Worm (Caenorhabditis elegans) whole organism, mixed stage, embryonic: Measurements from ENCODE around the gene clec-142.

ENCODE experiments used
- M03D4.4 ChIP-seq: sonication (generic microtip); optimal IDR thresholded peaks from 2 replicates; lab custom pipeline; 2017; ENCODE audit warnings: mild to moderate bottlenecking, missing genetic modification characterization, missing compliant biosample characterization
- bed-3 ChIP-seq: fragments of 200-800 bp; sonication (Bioruptor generic); optimal IDR thresholded peaks from 3 replicates; lab custom pipeline; 2018; ENCODE audit warnings: mild to moderate bottlenecking, missing genetic modification characterization, moderate library complexity, missing compliant biosample characterization
- blmp-1 ChIP-seq: fragments of 150-350 bp; optimal IDR thresholded peaks from 2 replicates; lab custom pipeline; 2014; ENCODE audit warnings: missing biosample characterization, missing genetic modification characterization
- ceh-43 ChIP-seq: fragments of 200-800 bp; sonication (Bioruptor generic); optimal IDR thresholded peaks from 2 replicates; lab custom pipeline; 2018; ENCODE audit warnings: mild to moderate bottlenecking, missing genetic modification characterization, moderate library complexity, missing compliant biosample characterization
- ceh-83 ChIP-seq: fragments of 200-800 bp; sonication (Bioruptor generic); optimal IDR thresholded peaks from 2 replicates; lab custom pipeline; 2018; ENCODE audit warnings: mild to moderate bottlenecking, missing genetic modification characterization, missing compliant biosample characterization
- cnd-1 ChIP-seq: fragments of 200-800 bp; sonication (Bioruptor generic); optimal IDR thresholded peaks from 2 replicates; lab custom pipeline; 2018; ENCODE audit warnings: mild to moderate bottlenecking, missing genetic modification characterization, missing compliant biosample characterization
- drap-1 ChIP-seq: fragments of 200-800 bp; sonication (Bioruptor generic); optimal IDR thresholded peaks from 3 replicates; lab custom pipeline; 2018; ENCODE audit warnings: mild to moderate bottlenecking, missing genetic modification characterization, missing compliant biosample characterization
- elt-3 ChIP-seq: fragments of 150-350 bp; optimal IDR thresholded peaks from 2 replicates; lab custom pipeline; 2014; ENCODE audit warnings: missing biosample characterization, missing genetic modification characterization
- flh-1 ChIP-seq: fragments of 200-800 bp; sonication (Bioruptor generic); optimal IDR thresholded peaks from 2 replicates; lab custom pipeline; 2018; ENCODE audit warnings: mild to moderate bottlenecking, missing genetic modification characterization, moderate library complexity, missing compliant biosample characterization
- hlh-1 ChIP-seq: fragments of 150-350 bp; optimal IDR thresholded peaks from 2 replicates; lab custom pipeline; 2014; ENCODE audit warnings: missing biosample characterization, missing genetic modification reagents, missing genetic modification characterization
- lin-13 ChIP-seq: fragments of 150-350 bp; optimal IDR thresholded peaks from 2 replicates; lab custom pipeline; 2014; ENCODE audit warnings: missing biosample characterization, missing genetic modification characterization
- lsy-2 ChIP-seq: fragments of 150-350 bp; optimal IDR thresholded peaks from 2 replicates; lab custom pipeline; 2014; ENCODE audit warnings: missing biosample characterization, missing genetic modification characterization
- mab-5 ChIP-seq: fragments of 150-350 bp; optimal IDR thresholded peaks from 2 replicates; lab custom pipeline; 2014; ENCODE audit warnings: missing biosample characterization, missing genetic modification characterization
- mep-1 ChIP-seq: fragments of 150-350 bp; optimal IDR thresholded peaks from 2 replicates; lab custom pipeline; 2017; ENCODE audit warnings: missing biosample characterization, missing genetic modification reagents, missing genetic modification characterization, inconsistent platforms
- mls-2 ChIP-seq: sonication (generic microtip); optimal IDR thresholded peaks from 2 replicates; lab custom pipeline; 2016; ENCODE audit warnings: mild to moderate bottlenecking, missing genetic modification characterization, moderate library complexity, missing compliant biosample characterization
- nhr-12 ChIP-seq: fragments of 150-350 bp; optimal IDR thresholded peaks from 2 replicates; lab custom pipeline; 2014; ENCODE audit warnings: missing biosample characterization, missing genetic modification characterization
- nhr-2 ChIP-seq: fragments of 150-350 bp; optimal IDR thresholded peaks from 2 replicates; lab custom pipeline; 2014; ENCODE audit warnings: missing biosample characterization, missing genetic modification characterization
- nhr-237 ChIP-seq: fragments of 150-350 bp; optimal IDR thresholded peaks from 2 replicates; lab custom pipeline; 2014; ENCODE audit warnings: missing biosample characterization, missing genetic modification characterization
- nhr-28 ChIP-seq: fragments of 150-350 bp; optimal IDR thresholded peaks from 2 replicates; lab custom pipeline; 2014; ENCODE audit warnings: missing biosample characterization, missing genetic modification characterization
- nhr-76 ChIP-seq: sonication (generic microtip); optimal IDR thresholded peaks from 2 replicates; lab custom pipeline; 2017; ENCODE audit warnings: missing biosample characterization, missing genetic modification characterization
- pha-4 ChIP-seq: fragments of 150-350 bp; optimal IDR thresholded peaks from 2 replicates; lab custom pipeline; 2018; ENCODE audit warnings: missing biosample characterization, missing genetic modification reagents, missing genetic modification characterization
- sem-2 ChIP-seq: fragments of 200-800 bp; sonication (Bioruptor generic); optimal IDR thresholded peaks from 2 replicates; lab custom pipeline; 2018; ENCODE audit warnings: mild to moderate bottlenecking, missing genetic modification characterization, missing compliant biosample characterization
- snpc-4 ChIP-seq: fragments of 150-350 bp; optimal IDR thresholded peaks from 2 replicates; lab custom pipeline; 2014; ENCODE audit warnings: missing biosample characterization, missing genetic modification characterization
- sptf-1 ChIP-seq: sonication (generic microtip); optimal IDR thresholded peaks from 2 replicates; lab custom pipeline; 2017; ENCODE audit warnings: mild to moderate bottlenecking, missing genetic modification characterization, moderate library complexity, missing compliant biosample characterization
- tbx-8 ChIP-seq: fragments of 200-800 bp; sonication (Bioruptor generic); optimal IDR thresholded peaks from 2 replicates; lab custom pipeline; 2018; ENCODE audit warnings: mild to moderate bottlenecking, missing genetic modification characterization, moderate library complexity, missing compliant biosample characterization
- unc-120 ChIP-seq: sonication (generic microtip); optimal IDR thresholded peaks from 2 replicates; lab custom pipeline; 2017; ENCODE audit warnings: missing genetic modification characterization, missing compliant biosample characterization; ENCODE audit not compliant: poor library complexity, severe bottlenecking
- unc-39 ChIP-seq: fragments of 150-350 bp; optimal IDR thresholded peaks from 2 replicates; lab custom pipeline; 2014; ENCODE audit warnings: missing biosample characterization, missing genetic modification characterization
- zip-8 ChIP-seq: fragments of 150-350 bp; optimal IDR thresholded peaks from 2 replicates; lab custom pipeline; 2014; ENCODE audit warnings: missing biosample characterization, missing genetic modification characterization
- ztf-11 ChIP-seq: fragments of 150-350 bp; optimal IDR thresholded peaks from 2 replicates; lab custom pipeline; 2014; ENCODE audit warnings: missing biosample characterization, missing genetic modification characterization

Gene clec-142

ce11 chrII:8278415-8278814, at the start of gene clec-142, which contains the start of gene mrpl-10:
Gene clec-142 (plus strand): TSS chrII:8278678.
Gene mrpl-10 (minus strand): TSS chrII:8278515.
- no peak for TF ChIP-seq snpc-4

- TF ChIP-seq tbx-8 (GFP tag; lab: Kevin White, UChicago) (no peak), lsy-2 (no peak), nhr-2 (tag; lab: Kevin White, UChicago) (no peak), drap-1 (GFP tag; lab: Kevin White, UChicago) (no peak), mep-1 (tag; lab: Kevin White, UChicago) (no peak), mab-5 (tag; lab: Kevin White, UChicago) (no peak), blmp-1 (tag; lab: Kevin White, UChicago) (no peak), nhr-237 (tag; lab: Kevin White, UChicago) (no peak), ceh-43 (GFP tag; lab: Kevin White, UChicago) (no peak), elt-3 (tag; lab: Kevin White, UChicago) (no peak), nhr-76 (tag; lab: Kevin White, UChicago) (no peak), M03D4.4 (tag; lab: Kevin White, UChicago) (no peak), unc-120 (tag; lab: Kevin White, UChicago) (no peak), nhr-12 (tag; lab: Kevin White, UChicago) (no peak), cnd-1 (tag; lab: Kevin White, UChicago) (no peak)
Measured at ce11 chrII:8230976-8231375, 47.5 kb upstream of the clec-142 start, which contains the start of gene M110.9. Gene M110.9 (plus strand): TSS chrII:8231276.

- TF ChIP-seq elt-3 (tag; lab: Kevin White, UChicago) (no peak), nhr-76 (tag; lab: Kevin White, UChicago) (no peak), lin-13 (tag; lab: Kevin White, UChicago) (no peak), nhr-2 (tag; lab: Kevin White, UChicago) (no peak), ceh-43 (GFP tag; lab: Kevin White, UChicago) (no peak), unc-120 (tag; lab: Kevin White, UChicago) (no peak), sptf-1 (tag; lab: Kevin White, UChicago) (no peak), bed-3 (GFP tag; lab: Kevin White, UChicago) (no peak), snpc-4 (no peak), nhr-28 (no peak), flh-1 (no peak), nhr-12 (tag; lab: Kevin White, UChicago) (no peak), mep-1 (tag; lab: Kevin White, UChicago) (no peak), blmp-1 (tag; lab: Kevin White, UChicago) (no peak), pha-4 (tag; lab: Kevin White, UChicago) (no peak), zip-8 (tag; lab: Kevin White, UChicago) (no peak)
Measured at ce11 chrII:8232489-8232888, 46.0 kb upstream of the clec-142 start, which contains the start of gene M110.7. Gene M110.7 (plus strand): TSS chrII:8232789.

ce11 chrII:8238155-8238554, 40.3 kb upstream of the clec-142 start, which contains the start of gene nlp-5:
Gene nlp-5 (plus strand): TSS chrII:8238455.
- TF ChIP-seq lsy-2, result no peak
- TF ChIP-seq blmp-1 (tag; lab: Kevin White, UChicago), result no peak
- no peak for TF ChIP-seq cnd-1 (tag; lab: Kevin White, UChicago)
- no peak for TF ChIP-seq bed-3 (GFP tag; lab: Kevin White, UChicago)
- no peak for TF ChIP-seq sptf-1 (tag; lab: Kevin White, UChicago)
- no peak for TF ChIP-seq drap-1 (GFP tag; lab: Kevin White, UChicago)
- TF ChIP-seq ztf-11 (tag; lab: Kevin White, UChicago), result no peak
- TF ChIP-seq sem-2 (GFP tag; lab: Kevin White, UChicago), result no peak
- TF ChIP-seq hlh-1 (tag; lab: Kevin White, UChicago), result no peak
- TF ChIP-seq flh-1, result no peak
- TF ChIP-seq nhr-237 (tag; lab: Kevin White, UChicago), result no peak
- no peak for TF ChIP-seq ceh-83 (GFP tag; lab: Kevin White, UChicago)
- no peak for TF ChIP-seq mls-2 (tag; lab: Kevin White, UChicago)
- TF ChIP-seq tbx-8 (GFP tag; lab: Kevin White, UChicago), result no peak
- TF ChIP-seq nhr-76 (tag; lab: Kevin White, UChicago), result no peak

ce11 chrII:8246476-8246875, 32.0 kb upstream of the clec-142 start, which contains the start of gene F35C11.3:
Gene F35C11.3 (plus strand): TSS chrII:8246776.
- no peak for TF ChIP-seq zip-8 (tag; lab: Kevin White, UChicago)
- TF ChIP-seq drap-1 (GFP tag; lab: Kevin White, UChicago), result no peak
- no peak for TF ChIP-seq unc-120 (tag; lab: Kevin White, UChicago)
- TF ChIP-seq hlh-1 (tag; lab: Kevin White, UChicago), result no peak
- no peak for TF ChIP-seq unc-39 (tag; lab: Kevin White, UChicago)
- no peak for TF ChIP-seq mep-1 (tag; lab: Kevin White, UChicago)
